Worm (Caenorhabditis elegans): ENCODE measurements around the gene T24H7.2.

DNA sequence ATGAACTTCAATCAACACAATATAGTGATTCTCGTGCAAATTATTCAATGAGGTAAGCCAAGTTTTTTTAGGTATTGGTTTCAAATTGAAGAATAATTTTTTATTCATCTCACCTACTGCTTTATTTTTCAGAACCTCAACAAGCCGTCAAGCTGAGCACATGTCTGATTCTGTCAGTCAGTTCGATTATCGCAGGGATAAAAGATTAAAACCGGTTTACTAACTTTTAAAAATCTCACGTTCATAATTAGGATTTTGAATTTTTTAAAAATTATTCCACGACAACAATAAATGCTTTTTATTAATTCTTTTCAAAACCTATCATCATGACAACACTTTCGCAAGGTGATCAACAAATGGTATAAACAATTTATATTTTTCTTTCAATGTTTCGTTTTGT lies 15.1 kb downstream of the T24H7.2 start, which contains the start of gene F13H8.12:
- no peak for TF ChIP-seq klf-2 (GFP tag; conservative IDR thresholded peaks at IDR 0.05)
- TF ChIP-seq flt-1 (GFP tag; IDR thresholded peaks at IDR 0.05): no peak
- no peak for TF ChIP-seq ztf-29 (GFP tag; IDR thresholded peaks at IDR 0.05)
- TF ChIP-seq tab-1 (GFP tag; IDR thresholded peaks at IDR 0.05): no peak
- TF ChIP-seq cog-1 (tag; optimal IDR thresholded peaks at IDR 0.05): no peak
- no peak for TF ChIP-seq med-1 (GFP tag; optimal IDR thresholded peaks at IDR 0.05; ENCODE audit: insufficient read depth)
- TF ChIP-seq ref-1 (GFP tag; conservative IDR thresholded peaks at IDR 0.05): no peak
- no peak for TF ChIP-seq ztf-23 (GFP tag; IDR thresholded peaks at IDR 0.05)
- no peak for TF ChIP-seq T22C8.4 (GFP tag; IDR thresholded peaks at IDR 0.05)
